Fruit fly (Drosophila melanogaster) whole organism, pupa: Measurements from ENCODE around the gene CG15144.

Source experiments
- CG10348 ChIP-seq: fragments of 200-800 bp; sonication (Bioruptor generic); IDR thresholded peaks from 2 replicates; pipeline ENCODE4 v1.3.6; 2022; ENCODE audit warnings: missing biosample characterization, missing genetic modification characterization
- CG12605 ChIP-seq: fragments of 200-800 bp; sonication (Bioruptor generic); IDR thresholded peaks from 2 replicates; pipeline ENCODE4 v1.3.6; 2022; ENCODE audit warnings: missing biosample characterization, missing genetic modification characterization
- CG13204 ChIP-seq: fragments of 200-800 bp; sonication (Bioruptor generic); optimal IDR thresholded peaks from 2 replicates; lab custom pipeline; 2018; ENCODE audit warnings: missing biosample characterization, mild to moderate bottlenecking, missing genetic modification characterization, moderate library complexity
- CG14655 ChIP-seq: fragments of 200-800 bp; sonication (Bioruptor generic); optimal IDR thresholded peaks from 3 replicates; lab custom pipeline; 2017; ENCODE audit warnings: mild to moderate bottlenecking, missing biosample characterization, missing genetic modification reagents, missing genetic modification characterization
- CG15710 ChIP-seq: fragments of 200-800 bp; sonication (Bioruptor generic); optimal IDR thresholded peaks from 2 replicates; lab custom pipeline; 2018; ENCODE audit warnings: missing biosample characterization, mild to moderate bottlenecking, missing genetic modification characterization, moderate library complexity
- CG17806 ChIP-seq: fragments of 200-800 bp; sonication (Bioruptor generic); optimal IDR thresholded peaks from 2 replicates; lab custom pipeline; 2018; ENCODE audit warnings: missing biosample characterization, mild to moderate bottlenecking, missing genetic modification characterization, moderate library complexity
- CG32121 ChIP-seq: fragments of 200-800 bp; sonication (Bioruptor generic); IDR thresholded peaks from 2 replicates; pipeline ENCODE4 v1.3.6; 2022; ENCODE audit warnings: missing biosample characterization, missing genetic modification characterization
- CG34367 ChIP-seq: fragments of 200-800 bp; sonication (Bioruptor generic); optimal IDR thresholded peaks from 2 replicates; lab custom pipeline; 2018; ENCODE audit warnings: missing biosample characterization, mild to moderate bottlenecking, missing genetic modification characterization
- CG4496 ChIP-seq: fragments of 200-800 bp; sonication (Bioruptor generic); IDR thresholded peaks from 3 replicates; pipeline ENCODE4 v1.3.6; 2022; ENCODE audit warnings: missing biosample characterization, missing genetic modification characterization
- CG8159 ChIP-seq: fragments of 200-800 bp; sonication (Bioruptor generic); optimal IDR thresholded peaks from 3 replicates; lab custom pipeline; 2018; ENCODE audit warnings: missing biosample characterization, mild to moderate bottlenecking, missing genetic modification characterization, moderate library complexity
- CG8301 ChIP-seq: fragments of 200-800 bp; sonication (Bioruptor generic); optimal IDR thresholded peaks from 2 replicates; lab custom pipeline; 2018; ENCODE audit warnings: missing biosample characterization, mild to moderate bottlenecking, missing genetic modification characterization
- CG9948 ChIP-seq: fragments of 200-800 bp; sonication (Bioruptor generic); optimal IDR thresholded peaks from 2 replicates; lab custom pipeline; 2018; ENCODE audit warnings: missing biosample characterization, mild to moderate bottlenecking, missing genetic modification characterization, moderate library complexity
- D1 ChIP-seq: fragments of 200-800 bp; sonication (Bioruptor generic); optimal IDR thresholded peaks from 2 replicates; lab custom pipeline; 2018; ENCODE audit warnings: missing biosample characterization, mild to moderate bottlenecking, missing genetic modification characterization, moderate library complexity
- EcR ChIP-seq: fragments of 200-800 bp; sonication (Bioruptor generic); optimal IDR thresholded peaks from 3 replicates; lab custom pipeline; 2019; ENCODE audit warnings: missing biosample characterization, missing genetic modification characterization, mild to moderate bottlenecking, moderate library complexity, missing genetic modification reagents
- Ets98B ChIP-seq: fragments of 200-800 bp; sonication (Bioruptor generic); IDR thresholded peaks from 2 replicates; pipeline ENCODE4 v1.3.6; 2022; ENCODE audit warnings: missing biosample characterization, missing genetic modification characterization
- Pif1A ChIP-seq: fragments of 200-800 bp; sonication (Bioruptor generic); optimal IDR thresholded peaks from 3 replicates; lab custom pipeline; 2016; ENCODE audit warnings: missing biosample characterization, missing genetic modification characterization
- Pif1B ChIP-seq: fragments of 200-800 bp; sonication (Bioruptor generic); optimal IDR thresholded peaks from 3 replicates; lab custom pipeline; 2016; ENCODE audit warnings: missing biosample characterization, missing genetic modification characterization
- Snoo ChIP-seq: fragments of 200-800 bp; sonication (Bioruptor generic); optimal IDR thresholded peaks from 3 replicates; lab custom pipeline; 2017; ENCODE audit warnings: missing biosample characterization, mild to moderate bottlenecking, missing genetic modification characterization, inconsistent platforms
- fd96Ca ChIP-seq: fragments of 200-800 bp; sonication (Bioruptor generic); IDR thresholded peaks from 3 replicates; pipeline ENCODE4 v1.3.6; 2022; ENCODE audit warnings: missing biosample characterization, missing genetic modification characterization
- gl ChIP-seq: fragments of 200-800 bp; sonication (Bioruptor generic); optimal IDR thresholded peaks from 2 replicates; lab custom pipeline; 2018; ENCODE audit warnings: missing biosample characterization, mild to moderate bottlenecking, missing genetic modification characterization
- rn ChIP-seq: fragments of 200-800 bp; sonication (Bioruptor generic); IDR thresholded peaks from 2 replicates; pipeline ENCODE4 v1.3.6; 2022; ENCODE audit warnings: missing biosample characterization, missing genetic modification characterization

Gene CG15144

dm6 chr2L:17532134-17532533, 3.2 kb upstream of the CG15144 start, which contains the start of gene CG15145:
Gene CG15145, minus strand, starts transcription at chr2L:17532234.
- TF ChIP-seq CG10348 (GFP tag; lab: Robert Waterston, UW) (no peak), CG34367 (tag; lab: Kevin White, UChicago) (no peak)

- no peak for TF ChIP-seq CG8301 (tag; lab: Kevin White, UChicago)
- no peak for TF ChIP-seq CG9948
- no peak for TF ChIP-seq CG32121 (GFP tag; lab: Robert Waterston, UW)
- TF ChIP-seq EcR, result no peak
- no peak for TF ChIP-seq CG14655 (GFP tag; lab: Kevin White, UChicago)
- TF ChIP-seq Ets98B (GFP tag; lab: Robert Waterston, UW), result no peak
- TF ChIP-seq gl (tag; lab: Kevin White, UChicago), result no peak
- no peak for TF ChIP-seq CG4496 (GFP tag; lab: Robert Waterston, UW)
- no peak for TF ChIP-seq CG8159 (tag; lab: Kevin White, UChicago)
- no peak for TF ChIP-seq CG34367 (tag; lab: Kevin White, UChicago)
- TF ChIP-seq, all 21 proteins: peak for 0
Measured at dm6 chr2L:17524449-17524848, 4.5 kb downstream of the CG15144 start, which contains the start of gene CG15143. Gene CG15143, minus strand, starts transcription at chr2L:17524549.

- TF ChIP-seq CG14655 (GFP tag; lab: Kevin White, UChicago) (peak; percentile 8), CG15710 (tag; lab: Kevin White, UChicago) (no peak), CG34367 (tag; lab: Kevin White, UChicago) (peak; percentile 15), Pif1A (GFP tag; lab: Kevin White, UChicago) (peak; percentile 25), CG32121 (GFP tag; lab: Robert Waterston, UW) (no peak), Pif1B (GFP tag; lab: Kevin White, UChicago) (peak; percentile 19), CG8159 (tag; lab: Kevin White, UChicago) (peak; percentile 75)
Measured at dm6 chr2L:17514090-17514715, 14.7 kb downstream of the CG15144 start.

- TF ChIP-seq CG32121 (GFP tag; lab: Robert Waterston, UW), result no peak
- no peak for TF ChIP-seq Pif1A (GFP tag; lab: Kevin White, UChicago)
- TF ChIP-seq CG12605 (GFP tag; lab: Robert Waterston, UW), result no peak
- no peak for TF ChIP-seq Snoo
- TF ChIP-seq Ets98B (GFP tag; lab: Robert Waterston, UW), result no peak
- no peak for TF ChIP-seq fd96Ca (GFP tag; lab: Robert Waterston, UW)
- TF ChIP-seq CG8159 (tag; lab: Kevin White, UChicago), result no peak
- TF ChIP-seq CG9948, result no peak
- TF ChIP-seq CG13204 (GFP tag; lab: Kevin White, UChicago), result no peak
- TF ChIP-seq rn (GFP tag; lab: Robert Waterston, UW), result no peak
- no peak for TF ChIP-seq CG34367 (tag; lab: Kevin White, UChicago)
- no peak for TF ChIP-seq D1
- no peak for TF ChIP-seq CG14655 (GFP tag; lab: Kevin White, UChicago)
- TF ChIP-seq CG17806 (tag; lab: Kevin White, UChicago), result no peak
- no peak for TF ChIP-seq Pif1B (GFP tag; lab: Kevin White, UChicago)
- TF ChIP-seq CG15710 (tag; lab: Kevin White, UChicago), result no peak
- TF ChIP-seq CG4496 (GFP tag; lab: Robert Waterston, UW), result no peak
Measured at dm6 chr2L:17500946-17501451, 27.9 kb downstream of the CG15144 start, which contains the start of the genes mEFTs and Dhc36C. Gene mEFTs, minus strand, starts transcription at chr2L:17501106. Gene Dhc36C, plus strand, starts transcription at chr2L:17501401.

dm6 chr2L:17498721-17499120, 30.2 kb downstream of the CG15144 start, which contains the start of gene CG15142:
Gene CG15142, minus strand, starts transcription at chr2L:17498821.
- TF ChIP-seq CG14655 (GFP tag; lab: Kevin White, UChicago) (no peak), CG10348 (GFP tag; lab: Robert Waterston, UW) (no peak), fd96Ca (GFP tag; lab: Robert Waterston, UW) (no peak), gl (tag; lab: Kevin White, UChicago) (no peak), Snoo (no peak), rn (GFP tag; lab: Robert Waterston, UW) (no peak), EcR (no peak)
- TF ChIP-seq, all 21 proteins: peak for 0

- TF ChIP-seq CG14655 (GFP tag; lab: Kevin White, UChicago), result peak; percentile 19
- TF ChIP-seq CG13204 (GFP tag; lab: Kevin White, UChicago), result no peak
Measured at dm6 chr2L:17497108-17497507, 31.8 kb downstream of the CG15144 start, which contains the start of gene qua. Gene qua, minus strand, starts transcription at chr2L:17497208.

- TF ChIP-seq D1 (no peak), CG34367 (tag; lab: Kevin White, UChicago) (no peak), gl (tag; lab: Kevin White, UChicago) (no peak), CG12605 (GFP tag; lab: Robert Waterston, UW) (no peak), rn (GFP tag; lab: Robert Waterston, UW) (no peak), Pif1B (GFP tag; lab: Kevin White, UChicago) (no peak), CG15710 (tag; lab: Kevin White, UChicago) (no peak), CG8159 (tag; lab: Kevin White, UChicago) (no peak), CG32121 (GFP tag; lab: Robert Waterston, UW) (no peak), Pif1A (GFP tag; lab: Kevin White, UChicago) (no peak), CG17806 (tag; lab: Kevin White, UChicago) (no peak), Ets98B (GFP tag; lab: Robert Waterston, UW) (no peak), EcR (no peak), Snoo (no peak), CG10348 (GFP tag; lab: Robert Waterston, UW) (no peak), CG9948 (no peak)
Measured at dm6 chr2L:17495759-17496158, 33.2 kb downstream of the CG15144 start.
